Worm (Caenorhabditis elegans): ENCODE data around the gene C17G10.10.

C17G10.10 gene

DNA sequence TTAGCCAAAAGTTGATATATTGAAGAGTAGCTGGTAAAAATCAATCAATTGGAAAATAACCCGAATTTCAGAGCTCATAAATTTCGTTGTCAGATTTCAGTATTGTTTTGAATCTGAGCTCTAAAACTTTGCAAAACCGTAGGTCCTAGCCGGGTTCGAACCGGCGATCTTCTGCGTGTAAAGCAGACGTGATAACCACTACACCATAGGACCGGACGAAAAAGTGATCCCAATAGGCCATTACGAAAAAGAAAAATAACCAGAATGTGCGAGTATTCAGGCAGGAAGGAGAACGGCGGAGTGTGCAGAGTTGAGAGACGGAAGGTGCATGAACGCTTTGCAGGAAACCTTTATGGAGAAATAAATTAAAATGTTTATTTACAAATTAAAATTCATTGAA is 22.1 kb downstream of the C17G10.10 start (continued):
- no peak for TF ChIP-seq bed-1 (GFP tag; IDR thresholded peaks at IDR 0.05)
- peak; percentile 90 for TF ChIP-seq B0261.1 (tag; optimal IDR thresholded peaks at IDR 0.05)
- no peak for TF ChIP-seq bed-2 (GFP tag; IDR thresholded peaks at IDR 0.05)
- TF ChIP-seq sdz-38 (tag; optimal IDR thresholded peaks at IDR 0.05): no peak
- peak in 1 of 3 experiments; percentile 62 for TF ChIP-seq lin-35 (GFP tag; optimal IDR thresholded peaks at IDR 0.05)
- peak; percentile 17 to 31 for TF ChIP-seq let-607 (tag; optimal IDR thresholded peaks at IDR 0.05)
- TF ChIP-seq lsy-27 (tag; optimal IDR thresholded peaks at IDR 0.05; ENCODE audit: borderline replicate concordance, insufficient read depth): no peak
- peak; percentile 28 for TF ChIP-seq nhr-80 (tag; optimal IDR thresholded peaks at IDR 0.05)
- no peak for TF ChIP-seq ceh-58 (GFP tag; IDR thresholded peaks at IDR 0.05)
- peak; percentile 81 for TF ChIP-seq F23B12.7 (tag; optimal IDR thresholded peaks at IDR 0.05; ENCODE audit: insufficient read depth)
- TF ChIP-seq zfh-2 (GFP tag; conservative IDR thresholded peaks at IDR 0.05): no peak
- TF ChIP-seq tbp1 (GFP tag; optimal IDR thresholded peaks at IDR 0.05): peak; percentile 99
- TF ChIP-seq attf-3 (GFP tag; conservative IDR thresholded peaks at IDR 0.05): 0 out of 2 replicates have a peak, but pooled peaks have one; percentile 13
- no peak for TF ChIP-seq cebp-1 (GFP tag; IDR thresholded peaks at IDR 0.05)
- no peak for TF ChIP-seq cebp-1 (tag; optimal IDR thresholded peaks at IDR 0.05)
- no peak for TF ChIP-seq K11D2.4 (GFP tag; IDR thresholded peaks at IDR 0.05)
- no peak for TF ChIP-seq nfya-2 (GFP tag; IDR thresholded peaks at IDR 0.05)
- TF ChIP-seq snpc-4 (GFP tag; optimal IDR thresholded peaks at IDR 0.05): peak; percentile 54
- peak; percentile 25 to 86 (median 70) for TF ChIP-seq snpc-4 (tag; optimal IDR thresholded peaks at IDR 0.05)
- no peak for TF ChIP-seq C17E4.6 (GFP tag; IDR thresholded peaks at IDR 0.05)
- TF ChIP-seq aptf-2 (GFP tag; conservative IDR thresholded peaks at IDR 0.05): 0 out of 2 replicates have a peak, but pooled peaks have one; percentile 30
- no peak for TF ChIP-seq T26A5.8 (tag; optimal IDR thresholded peaks at IDR 0.05)
- peak; percentile 50 for TF ChIP-seq athp-1 (tag; optimal IDR thresholded peaks at IDR 0.05)
- peak; percentile 24 for TF ChIP-seq T07F8.4 (tag; optimal IDR thresholded peaks at IDR 0.05)
- TF ChIP-seq somi-1 (GFP tag; optimal IDR thresholded peaks at IDR 0.05): no peak
- TF ChIP-seq F39B2.1 (GFP tag; IDR thresholded peaks at IDR 0.05): no peak
- no peak for TF ChIP-seq K12H6.12 (tag; optimal IDR thresholded peaks at IDR 0.05)
- no peak for TF ChIP-seq madf-8 (GFP tag; conservative IDR thresholded peaks at IDR 0.05)
- TF ChIP-seq fkh-3 (tag; optimal IDR thresholded peaks at IDR 0.05): no peak
- TF ChIP-seq lsl-1 (GFP tag; optimal IDR thresholded peaks at IDR 0.05): peak; percentile 8
- peak; percentile 56 for TF ChIP-seq chd-7 (tag; optimal IDR thresholded peaks at IDR 0.05)
- peak; percentile 15 for TF ChIP-seq B0035.1 (tag; optimal IDR thresholded peaks at IDR 0.05)
- TF ChIP-seq ztf-18 (tag; optimal IDR thresholded peaks at IDR 0.05): peak; percentile 47
- peak; percentile 48 for TF ChIP-seq lin-40 (tag; optimal IDR thresholded peaks at IDR 0.05)
- no peak for TF ChIP-seq pha-4 (tag; optimal IDR thresholded peaks at IDR 0.05)
- TF ChIP-seq rpc-1 (optimal IDR thresholded peaks at IDR 0.05): peak; percentile 80
- TF ChIP-seq rpc-1 (tag; optimal IDR thresholded peaks at IDR 0.05): peak; percentile 88
- no peak for TF ChIP-seq tbx-9 (tag; optimal IDR thresholded peaks at IDR 0.05; ENCODE audit: borderline replicate concordance)
- TF ChIP-seq dpl-1 (GFP tag; optimal IDR thresholded peaks at IDR 0.05): no peak
- peak; percentile 72; the same call in 1 of the 2 replicates for TF ChIP-seq nfyb-1 (GFP tag; IDR thresholded peaks at IDR 0.05)
- TF ChIP-seq Y53F4B.3 (GFP tag; IDR thresholded peaks at IDR 0.05): 0 out of 2 replicates have a peak, but pooled peaks have one; percentile 30
- TF ChIP-seq tlf-1 (GFP tag; optimal IDR thresholded peaks at IDR 0.05): no peak
- TF ChIP-seq akir-1 (GFP tag; optimal IDR thresholded peaks at IDR 0.05): no peak
- no peak for TF ChIP-seq let-526 (GFP tag; IDR thresholded peaks at IDR 0.05)
- no peak for TF ChIP-seq egrh-3 (GFP tag; IDR thresholded peaks at IDR 0.05)
- TF ChIP-seq madf-10 (tag; optimal IDR thresholded peaks at IDR 0.05): peak; percentile 1
- TF ChIP-seq mel-28 (tag; optimal IDR thresholded peaks at IDR 0.05; ENCODE audit: borderline replicate concordance): no peak
- peak; percentile 59; the same call in 1 of the 2 replicates for TF ChIP-seq ceh-40 (GFP tag; IDR thresholded peaks at IDR 0.05)
- no peak for TF ChIP-seq hmg-20 (GFP tag; IDR thresholded peaks at IDR 0.05)
